Worm (Caenorhabditis elegans): ENCODE data around the gene str-79.

- TF ChIP-seq lin-38 (GFP tag; IDR thresholded peaks at IDR 0.05), result no peak
- no peak for TF ChIP-seq ceh-82 (tag; optimal IDR thresholded peaks at IDR 0.05)
- no peak for TF ChIP-seq T20F7.1 (GFP tag; optimal IDR thresholded peaks at IDR 0.05)
- TF ChIP-seq nhr-6 (tag; optimal IDR thresholded peaks at IDR 0.05), result no peak
- no peak for TF ChIP-seq tra-1 (GFP tag; IDR thresholded peaks at IDR 0.05)
- no peak for TF ChIP-seq F49E8.2 (tag; optimal IDR thresholded peaks at IDR 0.05; ENCODE audit: borderline replicate concordance)
- no peak for TF ChIP-seq lir-3 (tag; optimal IDR thresholded peaks at IDR 0.05)
- no peak for TF ChIP-seq nhr-11 (tag; optimal IDR thresholded peaks at IDR 0.05)
- no peak for TF ChIP-seq pqm-1 (tag; optimal IDR thresholded peaks at IDR 0.05)
- TF ChIP-seq nhr-42 (GFP tag; IDR thresholded peaks at IDR 0.05), result no peak
- TF ChIP-seq fkh-10 (GFP tag; optimal IDR thresholded peaks at IDR 0.05), result no peak
Measured at ce11 chrX:1959063-1959462, 10.6 kb upstream of the str-79 start.

All from whole organism, L4 larva.